Worm (Caenorhabditis elegans) whole organism, late embryonic: Measurements from ENCODE around the gene F54D5.2.

ENCODE experiments used
- C08G9.2 ChIP-seq: sonication (generic microtip); optimal IDR thresholded peaks from 2 replicates; lab custom pipeline; 2016; ENCODE audit warnings: mild to moderate bottlenecking, missing genetic modification characterization, moderate library complexity, missing compliant biosample characterization
- C38D4.7 ChIP-seq: fragments of 200-800 bp; sonication (Bioruptor generic); optimal IDR thresholded peaks from 2 replicates; lab custom pipeline; 2018; ENCODE audit warnings: mild to moderate bottlenecking, missing genetic modification characterization, moderate library complexity, missing compliant biosample characterization
- F13H6.1 ChIP-seq: sonication (generic microtip); optimal IDR thresholded peaks from 2 replicates; lab custom pipeline; 2016; ENCODE audit warnings: missing genetic modification characterization, missing compliant biosample characterization
- K02D7.2 ChIP-seq: sonication (generic microtip); optimal IDR thresholded peaks from 2 replicates; lab custom pipeline; 2017; ENCODE audit warnings: mild to moderate bottlenecking, missing genetic modification characterization, missing compliant biosample characterization
- K09A11.1 ChIP-seq: sonication (generic microtip); optimal IDR thresholded peaks from 2 replicates; lab custom pipeline; 2017; ENCODE audit warnings: antibody characterized with exemption, mild to moderate bottlenecking, missing genetic modification characterization, missing compliant biosample characterization; ENCODE audit not compliant: insufficient read depth
- Y22D7AL.16 ChIP-seq: sonication (generic microtip); optimal IDR thresholded peaks from 2 replicates; lab custom pipeline; 2016; ENCODE audit warnings: missing genetic modification characterization, missing compliant biosample characterization
- ahr-1 ChIP-seq: sonication (generic microtip); optimal IDR thresholded peaks from 2 replicates; lab custom pipeline; 2016; ENCODE audit warnings: missing genetic modification characterization, missing compliant biosample characterization
- ama-1 ChIP-seq: fragments of 150-350 bp; optimal IDR thresholded peaks from 2 replicates; lab custom pipeline; 2014
- ceh-14 ChIP-seq: sonication (generic microtip); optimal IDR thresholded peaks from 2 replicates; lab custom pipeline; 2016; ENCODE audit warnings: missing genotype, missing genetic modification characterization, missing compliant biosample characterization
- ceh-2 ChIP-seq: sonication (generic microtip); optimal IDR thresholded peaks from 2 replicates; lab custom pipeline; 2016; ENCODE audit warnings: missing genotype, missing genetic modification characterization, missing compliant biosample characterization
- ceh-22 ChIP-seq: sonication (generic microtip); optimal IDR thresholded peaks from 2 replicates; lab custom pipeline; 2017; ENCODE audit warnings: missing biosample characterization, missing genetic modification characterization
- ceh-24 ChIP-seq: sonication (generic microtip); optimal IDR thresholded peaks from 2 replicates; lab custom pipeline; 2016; ENCODE audit warnings: mild to moderate bottlenecking, missing genetic modification characterization, missing compliant biosample characterization
- ceh-30 ChIP-seq: fragments of 150-350 bp; optimal IDR thresholded peaks from 2 replicates; lab custom pipeline; 2014; ENCODE audit warnings: missing biosample characterization, missing genetic modification characterization
- ceh-31 ChIP-seq: sonication (generic microtip); optimal IDR thresholded peaks from 2 replicates; lab custom pipeline; 2016; ENCODE audit warnings: missing genetic modification characterization, missing compliant biosample characterization
- ceh-34 ChIP-seq: sonication (generic microtip); optimal IDR thresholded peaks from 2 replicates; lab custom pipeline; 2016; ENCODE audit warnings: mild to moderate bottlenecking, missing genetic modification characterization, missing compliant biosample characterization
- ceh-45 ChIP-seq: fragments of 200-800 bp; sonication (Bioruptor generic); IDR thresholded peaks from 2 replicates; pipeline ENCODE4 v1.3.6; 2022; ENCODE audit warnings: missing genetic modification reagents, missing genetic modification characterization, missing compliant biosample characterization
- ceh-48 ChIP-seq: sonication (generic microtip); optimal IDR thresholded peaks from 2 replicates; lab custom pipeline; 2016; ENCODE audit warnings: missing genetic modification characterization, inconsistent platforms, missing compliant biosample characterization
- che-1 ChIP-seq: sonication (generic microtip); optimal IDR thresholded peaks from 2 replicates; lab custom pipeline; 2016; ENCODE audit warnings: mild to moderate bottlenecking, missing genetic modification characterization, missing compliant biosample characterization
- elt-2 ChIP-seq: sonication (generic microtip); optimal IDR thresholded peaks from 2 replicates; lab custom pipeline; 2016; ENCODE audit warnings: missing genetic modification reagents, missing genetic modification characterization, missing compliant biosample characterization
- elt-4 ChIP-seq: sonication (generic microtip); optimal IDR thresholded peaks from 2 replicates; lab custom pipeline; 2016; ENCODE audit warnings: missing genetic modification characterization, missing compliant biosample characterization
- fax-1 ChIP-seq: sonication (generic microtip); optimal IDR thresholded peaks from 2 replicates; lab custom pipeline; 2016; ENCODE audit warnings: missing genotype, missing genetic modification characterization, missing compliant biosample characterization
- fkh-10 ChIP-seq: fragments of 150-350 bp; optimal IDR thresholded peaks from 2 replicates; lab custom pipeline; 2014; ENCODE audit warnings: missing biosample characterization, missing genetic modification reagents, missing genetic modification characterization
- hlh-13 ChIP-seq: fragments of 200-800 bp; sonication (Bioruptor generic); optimal IDR thresholded peaks from 2 replicates; lab custom pipeline; 2018; ENCODE audit warnings: mild to moderate bottlenecking, missing genetic modification characterization, missing compliant biosample characterization
- hlh-30 ChIP-seq: sonication (generic microtip); optimal IDR thresholded peaks from 2 replicates; lab custom pipeline; 2017; ENCODE audit warnings: antibody characterized with exemption, missing genetic modification characterization, missing compliant biosample characterization; ENCODE audit not compliant: insufficient read depth
- hlh-6 ChIP-seq: sonication (generic microtip); optimal IDR thresholded peaks from 2 replicates; lab custom pipeline; 2016; ENCODE audit warnings: missing genotype, missing genetic modification characterization, missing compliant biosample characterization
- lim-6 ChIP-seq: sonication (generic microtip); optimal IDR thresholded peaks from 2 replicates; lab custom pipeline; 2016; ENCODE audit warnings: missing genetic modification characterization, missing compliant biosample characterization
- lin-11 ChIP-seq: fragments of 200-800 bp; sonication (Bioruptor generic); optimal IDR thresholded peaks from 2 replicates; lab custom pipeline; 2018; ENCODE audit warnings: mild to moderate bottlenecking, missing genetic modification characterization, missing compliant biosample characterization
- madf-2 ChIP-seq: sonication (generic microtip); optimal IDR thresholded peaks from 2 replicates; lab custom pipeline; 2017; ENCODE audit warnings: missing genetic modification characterization, missing compliant biosample characterization
- mec-3 ChIP-seq: sonication (generic microtip); optimal IDR thresholded peaks from 2 replicates; lab custom pipeline; 2016; ENCODE audit warnings: borderline replicate concordance, missing genetic modification characterization, missing compliant biosample characterization
- nfya-1 ChIP-seq: sonication (generic microtip); optimal IDR thresholded peaks from 2 replicates; lab custom pipeline; 2017; ENCODE audit warnings: missing genetic modification characterization, mild to moderate bottlenecking, missing compliant biosample characterization, antibody characterized with exemption, moderate library complexity
- nhr-232 ChIP-seq: sonication (generic microtip); optimal IDR thresholded peaks from 2 replicates; lab custom pipeline; 2016; ENCODE audit warnings: missing genetic modification characterization, missing compliant biosample characterization
- npax-4 ChIP-seq: sonication (generic microtip); optimal IDR thresholded peaks from 2 replicates; lab custom pipeline; 2016; ENCODE audit warnings: missing genetic modification characterization, missing compliant biosample characterization
- odd-2 ChIP-seq: sonication (generic microtip); optimal IDR thresholded peaks from 2 replicates; lab custom pipeline; 2017; ENCODE audit warnings: antibody characterized with exemption, mild to moderate bottlenecking, missing genetic modification characterization, missing compliant biosample characterization
- pax-1 ChIP-seq: fragments of 150-350 bp; optimal IDR thresholded peaks from 2 replicates; lab custom pipeline; 2014; ENCODE audit warnings: missing biosample characterization, missing genetic modification characterization
- pha-4 ChIP-seq: fragments of 150-350 bp; optimal IDR thresholded peaks from 2 replicates; lab custom pipeline; 2018; ENCODE audit warnings: missing biosample characterization, missing genetic modification reagents, missing genetic modification characterization
- sox-4 ChIP-seq: sonication (generic microtip); optimal IDR thresholded peaks from 2 replicates; lab custom pipeline; 2017; ENCODE audit warnings: mild to moderate bottlenecking, missing genetic modification characterization, inconsistent platforms, missing compliant biosample characterization
- tbx-2 ChIP-seq: sonication (generic microtip); optimal IDR thresholded peaks from 2 replicates; lab custom pipeline; 2016; ENCODE audit warnings: missing genetic modification characterization, missing compliant biosample characterization
- ttx-3 ChIP-seq: sonication (generic microtip); optimal IDR thresholded peaks from 2 replicates; lab custom pipeline; 2016; ENCODE audit warnings: missing genetic modification reagents, missing genetic modification characterization, missing compliant biosample characterization
- unc-3 ChIP-seq, 2 experiments: fragments of 200-800 bp in 1 of 2; sonication (Bioruptor generic) in 1 of 2; sonication (generic microtip) in 1 of 2; conservative IDR thresholded peaks in 1 of 2; optimal IDR thresholded peaks in 1 of 2; 2 replicates each; pipeline versions ENCODE4 v1.3.6 to Lab custom; 2016 to 2022; ENCODE audit warnings: missing compliant biosample characterization in 2 of 2, missing genetic modification characterization in 2 of 2, missing genetic modification reagents in 1 of 2
- unc-42 ChIP-seq: sonication (generic microtip); optimal IDR thresholded peaks from 2 replicates; lab custom pipeline; 2016; ENCODE audit warnings: missing genotype, missing genetic modification characterization, missing compliant biosample characterization
- unc-86 ChIP-seq: sonication (generic microtip); optimal IDR thresholded peaks from 2 replicates; lab custom pipeline; 2016; ENCODE audit warnings: missing genetic modification characterization, missing compliant biosample characterization

The F54D5.2 gene

DNA sequence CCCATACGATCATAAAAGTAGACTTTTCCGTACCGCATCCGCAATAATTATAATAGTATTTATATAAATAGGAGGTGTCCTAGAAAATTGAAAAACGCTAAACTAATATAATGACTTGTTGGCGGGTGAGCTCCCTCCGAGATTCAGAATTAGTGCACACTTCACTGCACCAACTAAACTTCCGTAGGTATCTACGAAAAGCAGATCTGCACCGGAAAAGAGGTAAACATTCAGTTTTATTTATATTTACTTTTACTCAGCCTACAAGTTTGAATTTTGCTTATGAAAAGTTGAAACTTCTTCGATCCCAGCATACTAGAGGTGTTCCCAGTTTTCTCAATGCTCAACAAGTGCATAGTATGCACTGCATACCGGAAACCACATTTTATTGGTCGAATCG, 19.0 kb downstream of the F54D5.2 start, which contains the start of gene F07A11.1:
Gene F07A11.1, minus strand, starts transcription at position 101 of the 400 bp plus-strand sequence.
- TF ChIP-seq C08G9.2 (no peak), ceh-31 (tag; lab: Kevin White, UChicago) (no peak), pha-4 (tag; lab: Kevin White, UChicago) (no peak), K09A11.1 (tag; lab: Kevin White, UChicago) (no peak), sox-4 (tag; lab: Kevin White, UChicago) (no peak), unc-42 (tag; lab: Kevin White, UChicago) (no peak), unc-86 (tag; lab: Kevin White, UChicago) (no peak), F13H6.1 (tag; lab: Kevin White, UChicago) (no peak), elt-4 (tag; lab: Kevin White, UChicago) (no peak), ceh-48 (tag; lab: Kevin White, UChicago) (no peak), C38D4.7 (GFP tag; lab: Kevin White, UChicago) (no peak), ahr-1 (tag; lab: Kevin White, UChicago) (no peak)
- TF ChIP-seq, all 69 proteins: peak for 0

DNA sequence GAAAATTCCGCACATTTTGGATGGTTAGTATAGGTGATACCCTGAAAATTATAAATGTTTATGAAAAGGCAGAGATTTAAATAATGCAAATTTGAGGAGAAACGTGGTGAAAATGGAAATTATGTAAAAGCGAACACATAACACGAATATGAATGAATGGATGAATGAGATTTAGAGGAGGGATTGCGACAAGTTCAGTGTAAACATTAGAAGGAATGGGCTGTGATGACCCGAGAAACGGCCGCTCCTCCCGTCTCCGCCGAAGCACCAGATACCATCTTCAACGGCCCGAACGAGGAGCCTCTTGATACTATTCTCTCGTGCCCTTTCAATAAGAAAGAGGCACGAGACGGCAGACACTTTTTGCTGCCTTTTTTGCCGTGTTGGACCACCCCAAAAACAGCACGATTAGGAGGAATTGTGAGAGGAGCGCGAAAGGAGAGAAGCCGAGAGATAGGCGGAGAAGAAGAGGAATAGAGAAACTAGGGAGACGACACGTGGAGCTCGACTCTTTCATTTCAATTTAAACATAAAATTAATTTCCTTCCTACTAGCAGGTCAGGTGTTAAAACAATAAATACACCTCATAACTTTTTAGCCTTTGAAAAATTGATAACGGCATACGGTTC, 22.5 kb downstream of the F54D5.2 start, which contains the start of gene gfat-1:
Gene gfat-1, minus strand, starts transcription at position 51 of the 629 bp plus-strand sequence.
- TF ChIP-seq ceh-34 (tag; lab: Kevin White, UChicago) (no peak), nhr-232 (tag; lab: Kevin White, UChicago) (no peak), elt-2 (tag; lab: Kevin White, UChicago) (no peak), ceh-30 (tag; lab: Kevin White, UChicago) (no peak), pax-1 (tag; lab: Kevin White, UChicago) (no peak), tbx-2 (peak; percentile 33), elt-4 (tag; lab: Kevin White, UChicago) (no peak), nfya-1 (tag; lab: Kevin White, UChicago) (peak; percentile 15), hlh-30 (tag; lab: Kevin White, UChicago) (peak; percentile 16), mec-3 (tag; lab: Kevin White, UChicago) (no peak), F13H6.1 (tag; lab: Kevin White, UChicago) (no peak), hlh-6 (tag; lab: Kevin White, UChicago) (no peak), ceh-45 (no peak), odd-2 (no peak), fax-1 (tag; lab: Kevin White, UChicago) (no peak), ttx-3 (tag; lab: Kevin White, UChicago) (no peak), lim-6 (tag; lab: Kevin White, UChicago) (no peak), ceh-31 (tag; lab: Kevin White, UChicago) (peak; percentile 14), hlh-13 (GFP tag; lab: Kevin White, UChicago) (no peak)
- TF ChIP-seq, all 69 proteins: peak for 4

DNA sequence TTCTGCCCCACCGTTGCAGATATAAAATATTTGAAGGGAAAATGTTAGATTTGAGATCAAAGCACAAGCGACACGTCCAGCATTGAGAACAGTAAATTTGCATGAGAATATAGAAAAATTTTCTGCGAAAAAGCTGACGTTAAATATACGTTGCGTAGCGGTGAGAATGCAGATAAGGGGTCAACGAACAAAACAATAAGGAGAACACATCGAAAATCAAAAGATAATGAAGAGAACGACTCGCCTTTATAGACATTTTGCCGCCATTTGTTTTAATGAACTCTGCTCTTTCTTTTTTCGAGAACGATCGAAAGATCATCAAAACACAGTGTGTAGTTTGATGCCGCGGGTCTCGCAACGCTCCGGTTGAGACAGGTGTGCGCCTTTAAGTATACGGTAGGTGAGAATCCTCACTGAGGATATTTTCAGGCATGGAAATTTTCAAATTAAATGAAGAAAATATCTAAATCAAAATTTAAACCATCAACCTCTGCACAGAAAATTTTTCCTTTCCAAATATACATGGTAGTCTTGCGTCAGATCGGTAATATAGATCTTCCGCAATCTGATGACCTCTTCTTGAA, 23.3 kb downstream of the F54D5.2 start:
- TF ChIP-seq fax-1 (tag; lab: Kevin White, UChicago) (no peak), elt-2 (tag; lab: Kevin White, UChicago) (peak; percentile 49)
- TF ChIP-seq, all 69 proteins: peak for 1

DNA sequence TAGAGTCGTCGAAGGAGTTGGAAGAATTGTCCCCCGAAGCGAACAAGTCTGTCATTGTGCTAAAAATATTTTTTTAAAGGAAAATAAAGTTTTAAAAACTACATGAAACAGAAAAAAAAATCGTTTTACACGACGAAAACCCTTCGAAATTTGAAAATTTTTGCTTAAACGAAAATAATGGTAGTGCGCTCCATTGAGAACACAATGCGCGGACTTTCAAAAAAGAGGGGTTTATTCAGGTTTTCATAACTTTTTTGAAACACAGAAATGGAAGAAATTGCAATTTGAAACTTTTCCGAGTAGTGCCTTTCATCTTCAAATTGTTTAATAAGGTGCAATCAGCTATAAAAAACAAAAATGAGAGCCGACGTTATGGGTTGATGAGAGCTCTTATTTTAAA, 26.8 kb downstream of the F54D5.2 start, which contains the start of gene npp-5:
Gene npp-5, minus strand, starts transcription at position 59 of the 400 bp plus-strand sequence.
- TF ChIP-seq elt-2 (tag; lab: Kevin White, UChicago) (peak; percentile 3), ceh-14 (tag; lab: Kevin White, UChicago) (no peak)

DNA sequence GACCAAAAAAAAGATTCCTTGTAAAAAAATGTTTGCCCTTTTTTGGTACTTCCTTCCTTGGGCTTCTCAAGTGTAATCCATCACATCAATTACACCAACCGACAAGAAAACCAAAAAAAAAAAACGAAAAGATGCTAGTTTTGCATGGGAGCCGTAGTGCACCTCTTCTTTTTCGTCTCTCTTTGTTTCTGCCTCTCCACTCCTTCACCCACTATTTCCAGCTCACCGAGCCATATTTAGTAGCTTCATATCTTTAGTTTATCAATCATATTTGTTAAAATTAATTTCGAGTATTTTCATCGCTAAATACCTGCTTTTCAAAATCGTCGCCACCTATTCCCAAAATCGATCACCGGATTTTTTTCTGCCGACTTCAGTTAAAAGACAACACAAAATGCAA, 27.7 kb downstream of the F54D5.2 start, which contains the start of gene F07A11.4:
Gene F07A11.4, plus strand, starts transcription at position 301 of the 400 bp plus-strand sequence.
- no peak for TF ChIP-seq npax-4 (tag; lab: Kevin White, UChicago)
- no peak for TF ChIP-seq K09A11.1 (tag; lab: Kevin White, UChicago)
- no peak for TF ChIP-seq K02D7.2 (tag; lab: Kevin White, UChicago)
- TF ChIP-seq ceh-45, result no peak
- TF ChIP-seq fkh-10 (GFP tag; lab: Kevin White, UChicago), result no peak
- no peak for TF ChIP-seq ceh-24
- no peak for TF ChIP-seq sox-4 (tag; lab: Kevin White, UChicago)
- TF ChIP-seq ceh-22, result no peak
- no peak for TF ChIP-seq ceh-2
- no peak for TF ChIP-seq che-1 (tag; lab: Kevin White, UChicago)
- TF ChIP-seq lin-11 (tag; lab: Kevin White, UChicago), result no peak
- TF ChIP-seq unc-3 (GFP tag; conservative IDR thresholded peaks at IDR 0.05; lab: Robert Waterston, UW), result no peak
- no peak for TF ChIP-seq unc-3 (tag; optimal IDR thresholded peaks at IDR 0.05; lab: Kevin White, UChicago)
- TF ChIP-seq madf-2 (tag; lab: Kevin White, UChicago), result no peak
- no peak for TF ChIP-seq unc-86 (tag; lab: Kevin White, UChicago)
- TF ChIP-seq Y22D7AL.16, result no peak
- TF ChIP-seq C38D4.7 (GFP tag; lab: Kevin White, UChicago), result no peak
- TF ChIP-seq ama-1, result no peak
